Worm (Caenorhabditis elegans) whole organism, late embryonic: ENCODE measurements around the gene F55E10.2.

ENCODE experiments used
- pag-3 ChIP-seq: sonication (generic microtip); optimal IDR thresholded peaks from 2 replicates; lab custom pipeline; 2016; ENCODE audit warnings: missing compliant biosample characterization, missing genetic modification characterization, borderline replicate concordance
- rnt-1 ChIP-seq: sonication (generic microtip); optimal IDR thresholded peaks from 2 replicates; lab custom pipeline; 2016; ENCODE audit warnings: missing genetic modification characterization, missing compliant biosample characterization
- sox-4 ChIP-seq: sonication (generic microtip); optimal IDR thresholded peaks from 2 replicates; lab custom pipeline; 2017; ENCODE audit warnings: mild to moderate bottlenecking, missing genetic modification characterization, inconsistent platforms, missing compliant biosample characterization

DNA sequence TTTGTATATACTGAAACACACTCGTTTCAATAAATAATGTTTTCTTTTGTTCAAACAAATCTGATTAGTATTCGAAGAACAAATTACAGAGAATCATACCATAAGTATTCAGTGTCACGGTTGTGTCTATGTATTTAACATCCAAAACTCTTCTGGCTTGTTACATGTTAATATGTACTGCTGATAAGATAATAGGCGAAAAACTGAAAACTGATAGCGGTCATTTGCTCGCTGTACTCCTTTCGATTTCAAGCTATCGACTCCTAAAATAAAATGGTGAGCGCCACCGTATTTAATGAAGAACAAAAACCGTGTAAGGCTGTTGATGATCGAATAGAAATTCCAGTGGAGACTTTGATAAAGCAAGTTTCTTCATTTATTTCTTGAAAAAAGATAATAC, 17.1 kb upstream of the F55E10.2 start, which contains the start of gene R09F10.1:
- TF ChIP-seq rnt-1 (no peak), pag-3 (no peak), sox-4 (tag; lab: Kevin White, UChicago) (no peak)
